Worm (Caenorhabditis elegans): ENCODE data around the gene Y37D8A.3.

Gene Y37D8A.3

DNA sequence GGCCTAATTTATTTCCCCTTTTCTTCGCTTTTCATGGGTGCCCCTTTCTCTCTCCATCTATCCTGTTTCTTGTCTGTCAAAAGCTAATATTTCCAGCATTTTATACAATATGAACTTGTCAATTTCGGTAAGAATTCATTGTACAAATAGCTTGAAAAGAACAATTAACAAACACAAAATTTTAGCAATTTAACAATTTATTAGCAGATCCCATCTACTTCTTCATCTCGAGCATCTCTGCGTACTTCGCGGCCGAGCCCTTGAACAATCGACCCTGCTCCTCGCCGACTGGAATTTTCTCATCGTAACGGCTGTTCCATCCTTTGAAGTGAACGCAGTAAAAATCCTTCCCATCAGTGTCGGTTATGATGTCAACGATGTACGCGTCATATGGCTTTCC lies 46.5 kb downstream of the Y37D8A.3 start (continued):
- no peak for TF ChIP-seq F10E7.11 (tag; optimal IDR thresholded peaks at IDR 0.05)
- no peak for TF ChIP-seq xnd-1 (tag; optimal IDR thresholded peaks at IDR 0.05)
- peak; percentile 22 for TF ChIP-seq repo-1 (tag; optimal IDR thresholded peaks at IDR 0.05)
- no peak for TF ChIP-seq nfyb-1 (GFP tag; IDR thresholded peaks at IDR 0.05)
- TF ChIP-seq ccch-3 (GFP tag; optimal IDR thresholded peaks at IDR 0.05): no peak
- TF ChIP-seq F57C9.4 (tag; optimal IDR thresholded peaks at IDR 0.05): no peak
- no peak for TF ChIP-seq lin-54 (GFP tag; optimal IDR thresholded peaks at IDR 0.05)
- TF ChIP-seq mel-28 (tag; optimal IDR thresholded peaks at IDR 0.05; ENCODE audit: borderline replicate concordance): no peak

DNA sequence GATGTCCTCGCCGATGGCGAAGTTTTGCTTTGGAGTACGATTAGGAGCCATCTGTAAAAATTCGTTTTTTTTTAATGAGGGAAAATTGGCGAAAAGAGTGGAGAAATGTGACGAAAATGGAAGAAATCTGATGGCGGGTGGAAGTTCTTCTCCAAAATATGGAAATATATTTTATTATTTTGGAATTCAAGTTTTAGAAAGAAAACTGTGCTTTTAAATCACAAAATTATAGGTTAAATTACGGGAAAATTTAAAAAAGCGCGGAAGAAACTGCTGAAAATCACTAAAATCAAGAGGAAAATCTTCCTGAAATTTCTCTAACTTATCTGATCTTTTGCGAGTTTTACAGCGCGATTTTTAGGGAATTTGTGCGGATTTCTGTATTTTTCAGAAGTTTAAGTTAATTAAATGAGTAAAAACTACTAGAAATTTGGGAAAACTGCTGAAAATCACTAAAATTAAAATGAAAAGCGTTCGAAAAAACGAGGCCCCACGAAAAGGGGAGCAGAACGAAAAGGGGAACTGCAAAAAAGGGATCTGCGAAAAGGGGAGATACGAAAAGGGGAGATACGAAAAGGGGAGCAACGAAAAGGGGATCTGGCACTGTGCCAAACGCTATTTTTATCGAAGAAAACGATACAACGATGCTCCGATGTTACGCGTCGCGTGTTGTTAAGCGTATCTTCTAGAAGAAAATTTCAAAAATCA lies 48.5 kb downstream of the Y37D8A.3 start, which contains the start of the genes cec-7 and enu-3.5:
cec-7 (minus strand) TSS at position 51 of the 708 bp plus-strand sequence.
enu-3.5 (plus strand) TSS at position 670 of the 708 bp plus-strand sequence.
- TF ChIP-seq B0261.1 (tag; optimal IDR thresholded peaks at IDR 0.05): no peak
- TF ChIP-seq egrh-3 (GFP tag; IDR thresholded peaks at IDR 0.05): peak; percentile 63; the same call in 1 of the 2 replicates
- no peak for TF ChIP-seq nhr-90 (tag; optimal IDR thresholded peaks at IDR 0.05)
- TF ChIP-seq nhr-80 (tag; optimal IDR thresholded peaks at IDR 0.05): no peak
- TF ChIP-seq ceh-79 (tag; optimal IDR thresholded peaks at IDR 0.05): no peak
- no peak for TF ChIP-seq tbp1 (GFP tag; optimal IDR thresholded peaks at IDR 0.05)
- TF ChIP-seq madf-10 (tag; optimal IDR thresholded peaks at IDR 0.05): no peak
- no peak for TF ChIP-seq sptf-2 (GFP tag; optimal IDR thresholded peaks at IDR 0.05)
- peak; percentile 81 for TF ChIP-seq ceh-100 (GFP tag; IDR thresholded peaks at IDR 0.05)
- TF ChIP-seq sea-2 (GFP tag; IDR thresholded peaks at IDR 0.05): no peak
- TF ChIP-seq nhr-120 (GFP tag; IDR thresholded peaks at IDR 0.05): no peak
- TF ChIP-seq C06A6.2 (GFP tag; conservative IDR thresholded peaks at IDR 0.05): no peak
- no peak for TF ChIP-seq hmg-20 (GFP tag; IDR thresholded peaks at IDR 0.05)
- no peak for TF ChIP-seq hmg-1.2 (GFP tag; IDR thresholded peaks at IDR 0.05)
- no peak for TF ChIP-seq ceh-58 (GFP tag; IDR thresholded peaks at IDR 0.05)
- TF ChIP-seq sdz-38 (tag; optimal IDR thresholded peaks at IDR 0.05): no peak
- TF ChIP-seq ZK185.1 (tag; optimal IDR thresholded peaks at IDR 0.05; ENCODE audit: poor library complexity, severe bottlenecking): no peak
- TF ChIP-seq ceh-91 (GFP tag; IDR thresholded peaks at IDR 0.05): no peak
- TF ChIP-seq ets-4 (GFP tag; optimal IDR thresholded peaks at IDR 0.05): no peak
- TF ChIP-seq attf-5 (GFP tag; optimal IDR thresholded peaks at IDR 0.05): no peak
- TF ChIP-seq hsf-1 (GFP tag; IDR thresholded peaks at IDR 0.05): 0 out of 2 replicates have a peak, but pooled peaks have one; percentile 23
- no peak for TF ChIP-seq lir-1 (GFP tag; conservative IDR thresholded peaks at IDR 0.05)
- no peak for TF ChIP-seq Y67H2A.10 (GFP tag; conservative IDR thresholded peaks at IDR 0.05)
- TF ChIP-seq aptf-2 (GFP tag; conservative IDR thresholded peaks at IDR 0.05): 0 out of 2 replicates have a peak, but pooled peaks have one; percentile 6
- peak; percentile 41 for TF ChIP-seq dox-1 (GFP tag; IDR thresholded peaks at IDR 0.05)
- 0 out of 2 replicates have a peak, but pooled peaks have one; percentile 15 for TF ChIP-seq ztf-25 (GFP tag; IDR thresholded peaks at IDR 0.05)

DNA sequence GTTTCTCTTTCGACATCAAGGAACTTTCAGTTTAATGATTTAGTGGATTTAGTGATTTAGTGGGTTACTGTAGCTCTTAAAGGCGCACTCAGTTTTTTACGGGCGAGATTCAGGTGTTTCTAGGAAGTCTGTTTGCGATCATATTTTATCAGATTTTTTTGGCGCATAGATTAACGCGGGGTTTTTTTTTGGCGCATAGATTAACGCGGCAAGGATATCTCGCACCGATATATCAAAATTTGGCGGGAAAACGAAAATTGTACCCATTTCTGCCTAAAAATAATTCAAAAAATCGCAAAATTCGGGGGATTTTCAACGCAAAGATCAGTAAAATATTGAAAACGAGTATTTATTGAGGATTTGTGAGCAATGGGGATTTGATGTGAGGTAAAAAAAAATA lies 51.5 kb downstream of the Y37D8A.3 start:
- TF ChIP-seq efl-1 (GFP tag; optimal IDR thresholded peaks at IDR 0.05): peak; percentile 77
- no peak for TF ChIP-seq ama-1 (optimal IDR thresholded peaks at IDR 0.05)
- TF ChIP-seq ama-1 (GFP tag; optimal IDR thresholded peaks at IDR 0.05): peak in 1 of 2 experiments; percentile 8
- TF ChIP-seq hmg-1.2 (GFP tag; IDR thresholded peaks at IDR 0.05): 0 out of 2 replicates have a peak, but pooled peaks have one; percentile 13
- TF ChIP-seq hsf-1 (GFP tag; IDR thresholded peaks at IDR 0.05): 0 out of 2 replicates have a peak, but pooled peaks have one; percentile 42
- no peak for TF ChIP-seq ceh-27 (GFP tag; optimal IDR thresholded peaks at IDR 0.05)
- peak; percentile 37 for TF ChIP-seq him-1 (tag; optimal IDR thresholded peaks at IDR 0.05)
- peak; percentile 61 for TF ChIP-seq ceh-91 (GFP tag; IDR thresholded peaks at IDR 0.05)
- peak; percentile 78 for TF ChIP-seq madf-6 (GFP tag; IDR thresholded peaks at IDR 0.05)
- TF ChIP-seq D2030.7 (GFP tag; IDR thresholded peaks at IDR 0.05): peak; percentile 53; the same call in 1 of the 2 replicates
- peak; percentile 7 for TF ChIP-seq lsl-1 (GFP tag; optimal IDR thresholded peaks at IDR 0.05)
- peak; percentile 69 for TF ChIP-seq madf-8 (GFP tag; conservative IDR thresholded peaks at IDR 0.05)
- peak; percentile 63 for TF ChIP-seq F33H1.4 (GFP tag; IDR thresholded peaks at IDR 0.05)
- peak; percentile 64 for TF ChIP-seq xnd-1 (tag; optimal IDR thresholded peaks at IDR 0.05)
- peak; percentile 11 for TF ChIP-seq dpl-1 (GFP tag; optimal IDR thresholded peaks at IDR 0.05)
- TF ChIP-seq lag-1 (GFP tag; IDR thresholded peaks at IDR 0.05): no peak
- TF ChIP-seq F39B2.1 (GFP tag; IDR thresholded peaks at IDR 0.05): no peak

All from whole organism, young adult.